Fruit fly (Drosophila melanogaster) whole organism, wandering third instar larva: ENCODE measurements around the gene lectin-21Ca.

Experiments
- Abd-B ChIP-seq: fragments of >200 bp; optimal IDR thresholded peaks from 2 replicates; lab custom pipeline; 2017; ENCODE audit warnings: missing biosample characterization, missing genetic modification characterization
- CG32264 ChIP-seq: fragments of 200-800 bp; sonication (Bioruptor generic); optimal IDR thresholded peaks from 2 replicates; lab custom pipeline; 2016; ENCODE audit warnings: missing biosample characterization, missing genetic modification characterization
- CG9705 ChIP-seq: fragments of 200-800 bp; sonication (Bioruptor generic); optimal IDR thresholded peaks from 2 replicates; lab custom pipeline; 2018; ENCODE audit warnings: missing biosample characterization, mild to moderate bottlenecking, missing genetic modification characterization
- CrebA ChIP-seq: fragments of 200-800 bp; sonication (Bioruptor generic); optimal IDR thresholded peaks from 2 replicates; lab custom pipeline; 2016; ENCODE audit warnings: missing biosample characterization, mild to moderate bottlenecking, missing genetic modification characterization, borderline replicate concordance
- Dfd ChIP-seq: fragments of >200 bp; optimal IDR thresholded peaks from 2 replicates; lab custom pipeline; 2017; ENCODE audit warnings: missing biosample characterization, missing genetic modification characterization
- Dif ChIP-seq: fragments of 200-275, 200-300 bp; sonication (Bioruptor generic); optimal IDR thresholded peaks from 2 replicates; lab custom pipeline; 2018; ENCODE audit warnings: missing biosample characterization, missing genetic modification characterization; ENCODE audit not compliant: partially characterized antibody
- GATAd ChIP-seq: sonication (Bioruptor generic); optimal IDR thresholded peaks from 2 replicates; lab custom pipeline; 2016; ENCODE audit warnings: missing biosample characterization, missing genetic modification characterization
- HLH106 ChIP-seq: fragments of 200-800 bp; optimal IDR thresholded peaks from 3 replicates; lab custom pipeline; 2019; ENCODE audit warnings: missing biosample characterization, mild to moderate bottlenecking, missing genetic modification characterization, moderate library complexity
- Hnf4 ChIP-seq: fragments of 200-800 bp; sonication (Bioruptor generic); optimal IDR thresholded peaks from 2 replicates; lab custom pipeline; 2016; ENCODE audit warnings: missing biosample characterization, mild to moderate bottlenecking, missing genetic modification characterization
- Hr78 ChIP-seq: fragments of >200 bp; optimal IDR thresholded peaks from 2 replicates; lab custom pipeline; 2017; ENCODE audit warnings: missing biosample characterization, missing genetic modification characterization
- Hr83 ChIP-seq: fragments of 200-300 bp; sonication (Bioruptor generic); optimal IDR thresholded peaks from 2 replicates; lab custom pipeline; 2016; ENCODE audit warnings: missing biosample characterization, mild to moderate bottlenecking, missing genetic modification characterization, moderate library complexity; ENCODE audit not compliant: poor library complexity, severe bottlenecking
- Jra ChIP-seq: sonication (Bioruptor generic); optimal IDR thresholded peaks from 2 replicates; lab custom pipeline; 2016; ENCODE audit warnings: missing biosample characterization, missing genetic modification characterization
- Mio ChIP-seq: sonication (Bioruptor generic); optimal IDR thresholded peaks from 2 replicates; lab custom pipeline; 2016; ENCODE audit warnings: missing biosample characterization, missing genetic modification characterization
- Myc ChIP-seq: fragments of >200 bp; optimal IDR thresholded peaks from 2 replicates; lab custom pipeline; 2017
- N ChIP-seq: fragments of >200 bp; optimal IDR thresholded peaks from 2 replicates; lab custom pipeline; 2018; ENCODE audit warnings: missing biosample characterization, missing external identifiers, missing genetic modification characterization
- OdsH ChIP-seq: fragments of 200-800 bp; sonication (Bioruptor generic); optimal IDR thresholded peaks from 2 replicates; lab custom pipeline; 2016; ENCODE audit warnings: missing biosample characterization, mild to moderate bottlenecking, missing genetic modification characterization
- Rel ChIP-seq, 2 experiments: fragments of 200-800 bp; sonication (Bioruptor generic) in 1 of 2; optimal IDR thresholded peaks; 2 replicates in 1 of 2; 3 replicates in 1 of 2; lab custom pipeline; 2016 to 2019; ENCODE audit warnings: mild to moderate bottlenecking in 2 of 2, missing biosample characterization in 2 of 2, missing genetic modification characterization in 2 of 2, moderate library complexity in 1 of 2
- Sp1 ChIP-seq: fragments of 200-800 bp; sonication (Bioruptor generic); optimal IDR thresholded peaks from 3 replicates; lab custom pipeline; 2019; ENCODE audit warnings: missing biosample characterization, mild to moderate bottlenecking, missing genetic modification characterization, moderate library complexity
- Vsx2 ChIP-seq: fragments of 200-300, 225-300 bp; sonication (Bioruptor generic); optimal IDR thresholded peaks from 2 replicates; lab custom pipeline; 2018; ENCODE audit warnings: missing biosample characterization, missing genetic modification characterization; ENCODE audit not compliant: partially characterized antibody
- br ChIP-seq: fragments of 200-800 bp; sonication (Bioruptor generic); optimal IDR thresholded peaks from 2 replicates; lab custom pipeline; 2016; ENCODE audit warnings: missing biosample characterization, missing genetic modification characterization
- brk ChIP-seq: fragments of 200-800 bp; sonication (Bioruptor generic); optimal IDR thresholded peaks from 2 replicates; lab custom pipeline; 2016; ENCODE audit warnings: missing biosample characterization, mild to moderate bottlenecking, missing genetic modification characterization
- dl ChIP-seq, 2 experiments: fragments of 175-275, 200-275 bp in 1 of 2; fragments of 200-275 bp in 1 of 2; sonication (Bioruptor generic); optimal IDR thresholded peaks; lab custom pipeline; 2018; ENCODE audit warnings: mild to moderate bottlenecking in 2 of 2, missing biosample characterization in 2 of 2, missing genetic modification characterization in 2 of 2, moderate library complexity in 2 of 2; ENCODE audit not compliant: partially characterized antibody in 2 of 2, insufficient read depth in 1 of 2
- dmrt93B ChIP-seq: fragments of 200-800 bp; sonication (Bioruptor generic); optimal IDR thresholded peaks from 2 replicates; lab custom pipeline; 2018; ENCODE audit warnings: missing biosample characterization, mild to moderate bottlenecking, missing genetic modification characterization
- dsf ChIP-seq: sonication (Bioruptor generic); optimal IDR thresholded peaks from 2 replicates; lab custom pipeline; 2016; ENCODE audit warnings: missing biosample characterization, missing genetic modification characterization, borderline replicate concordance
- ey ChIP-seq: fragments of 200-800 bp; sonication (Bioruptor generic); optimal IDR thresholded peaks from 2 replicates; lab custom pipeline; 2016; ENCODE audit warnings: missing biosample characterization, missing genetic modification characterization
- foxo ChIP-seq, 2 experiments: fragments of 200-800 bp; sonication (Bioruptor generic); optimal IDR thresholded peaks; 2 replicates in 1 of 2; 3 replicates in 1 of 2; lab custom pipeline; 2016 to 2017; ENCODE audit warnings: missing biosample characterization in 2 of 2, missing genetic modification characterization in 2 of 2
- fru ChIP-seq: fragments of 200-800 bp; sonication (Bioruptor generic); optimal IDR thresholded peaks from 3 replicates; lab custom pipeline; 2016; ENCODE audit warnings: missing biosample characterization, mild to moderate bottlenecking, missing genetic modification characterization
- h ChIP-seq: fragments of 200-800 bp; sonication (Bioruptor generic); optimal IDR thresholded peaks from 3 replicates; lab custom pipeline; 2016; ENCODE audit warnings: missing biosample characterization, mild to moderate bottlenecking, missing genetic modification characterization
- jim ChIP-seq: fragments of 175-275, 200-325 bp; sonication (Bioruptor generic); optimal IDR thresholded peaks from 2 replicates; lab custom pipeline; 2016; ENCODE audit warnings: missing biosample characterization, mild to moderate bottlenecking, missing genetic modification characterization
- lola ChIP-seq: fragments of >200 bp; optimal IDR thresholded peaks from 2 replicates; lab custom pipeline; 2017; ENCODE audit warnings: missing biosample characterization, missing genetic modification characterization
- pan ChIP-seq: fragments of >200 bp; optimal IDR thresholded peaks from 2 replicates; lab custom pipeline; 2017
- psq ChIP-seq: fragments of 200-800 bp; sonication (Bioruptor generic); optimal IDR thresholded peaks from 3 replicates; lab custom pipeline; 2017; ENCODE audit warnings: missing biosample characterization, mild to moderate bottlenecking, missing genetic modification characterization, moderate library complexity
- rgr ChIP-seq: fragments of 200-800 bp; sonication (Bioruptor generic); optimal IDR thresholded peaks from 3 replicates; lab custom pipeline; 2016; ENCODE audit warnings: missing biosample characterization, mild to moderate bottlenecking, missing genetic modification characterization
- sage ChIP-seq: fragments of 200-800 bp; sonication (Bioruptor generic); optimal IDR thresholded peaks from 2 replicates; lab custom pipeline; 2016; ENCODE audit warnings: missing biosample characterization, mild to moderate bottlenecking, missing genetic modification characterization
- sv ChIP-seq: fragments of 200-800 bp; sonication (Bioruptor generic); optimal IDR thresholded peaks from 3 replicates; lab custom pipeline; 2016; ENCODE audit warnings: missing biosample characterization, missing genetic modification characterization
- tai ChIP-seq: sonication (Bioruptor generic); optimal IDR thresholded peaks from 2 replicates; lab custom pipeline; 2016; ENCODE audit warnings: missing biosample characterization, missing genetic modification characterization
- usp ChIP-seq: fragments of >200 bp; optimal IDR thresholded peaks from 2 replicates; lab custom pipeline; 2017; ENCODE audit warnings: missing biosample characterization, missing genetic modification characterization
- woc ChIP-seq: sonication (Bioruptor generic); optimal IDR thresholded peaks from 2 replicates; lab custom pipeline; 2016; ENCODE audit warnings: missing biosample characterization, mild to moderate bottlenecking, missing genetic modification characterization

lectin-21Ca gene

DNA sequence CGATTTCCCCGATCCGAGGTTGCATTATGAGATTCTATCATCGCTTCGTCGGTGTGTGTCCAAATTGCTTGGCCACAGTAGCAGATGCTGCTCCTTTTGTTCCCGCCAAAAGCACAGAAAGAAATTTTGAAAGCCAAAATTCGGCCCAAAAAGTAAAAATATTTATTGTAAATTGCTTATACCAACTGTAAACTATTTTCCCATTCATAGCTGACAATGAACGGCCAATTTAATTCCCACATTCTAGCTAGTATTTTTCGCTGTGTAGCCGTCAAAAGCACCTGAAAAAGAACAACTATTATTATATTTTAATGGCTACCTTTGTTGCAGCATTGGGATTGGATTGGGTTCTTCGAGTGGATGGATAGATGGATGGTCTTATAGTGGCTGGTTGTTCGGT lies 12.1 kb downstream of the lectin-21Ca start:
- TF ChIP-seq dmrt93B (peak; percentile 2), h (peak; percentile 48), rgr (GFP tag; lab: Kevin White, UChicago) (peak; percentile 45), foxo (GFP tag; optimal IDR thresholded peaks at IDR 0.05; lab: Kevin White, UChicago) (peak in 1 of 2 experiments; percentile 32), Rel (GFP tag; optimal IDR thresholded peaks at IDR 0.05; lab: Kevin White, UChicago) (no peak), Rel (tag; optimal IDR thresholded peaks at IDR 0.05; lab: Kevin White, UChicago) (no peak), fru (GFP tag; lab: Kevin White, UChicago) (peak; percentile 2), br (GFP tag; lab: Kevin White, UChicago) (peak; percentile 29), Dif (GFP tag; lab: Kevin White, UChicago) (no peak), dsf (no peak), Hnf4 (GFP tag; lab: Kevin White, UChicago) (peak; percentile 38), ey (GFP tag; lab: Kevin White, UChicago) (peak; percentile 24)

dm6 chr2L:646523-646922 lies 22.1 kb downstream of the lectin-21Ca start:
- TF ChIP-seq CG9705 (GFP tag; lab: Kevin White, UChicago), result no peak
- TF ChIP-seq dsf, result no peak
- TF ChIP-seq lola (GFP tag; lab: Kevin White, UChicago), result no peak
- no peak for TF ChIP-seq brk (GFP tag; lab: Kevin White, UChicago)
- no peak for TF ChIP-seq dmrt93B
- TF ChIP-seq fru (GFP tag; lab: Kevin White, UChicago), result peak; percentile 50
- no peak for TF ChIP-seq Hr83 (GFP tag; lab: Kevin White, UChicago)
- peak; percentile 45 for TF ChIP-seq h
- TF ChIP-seq Hnf4 (GFP tag; lab: Kevin White, UChicago), result no peak
- no peak for TF ChIP-seq woc (GFP tag; lab: Kevin White, UChicago)
- no peak for TF ChIP-seq jim (GFP tag; lab: Kevin White, UChicago)
- no peak for TF ChIP-seq pan (lab: Kevin White, UChicago)
- TF ChIP-seq tai (GFP tag; lab: Kevin White, UChicago), result no peak
- no peak for TF ChIP-seq CrebA (GFP tag; lab: Kevin White, UChicago)
- no peak for TF ChIP-seq GATAd
- peak; percentile 25 for TF ChIP-seq rgr (GFP tag; lab: Kevin White, UChicago)
- no peak for TF ChIP-seq CG32264 (GFP tag; lab: Kevin White, UChicago)
- no peak for TF ChIP-seq sv
- TF ChIP-seq Rel (GFP tag; optimal IDR thresholded peaks at IDR 0.05; lab: Kevin White, UChicago), result no peak
- no peak for TF ChIP-seq Rel (tag; optimal IDR thresholded peaks at IDR 0.05; lab: Kevin White, UChicago)
- TF ChIP-seq foxo (GFP tag; optimal IDR thresholded peaks at IDR 0.05; lab: Kevin White, UChicago), result peak in 1 of 2 experiments; percentile 31
- no peak for TF ChIP-seq usp
- TF ChIP-seq Dif (GFP tag; lab: Kevin White, UChicago), result no peak
- no peak for TF ChIP-seq Mio (GFP tag; lab: Kevin White, UChicago)
- TF ChIP-seq Abd-B (GFP tag; lab: Kevin White, UChicago), result no peak
- TF ChIP-seq HLH106, result no peak
- no peak for TF ChIP-seq N (GFP tag; lab: Kevin White, UChicago)
- TF ChIP-seq sage (GFP tag; lab: Kevin White, UChicago), result no peak
- TF ChIP-seq Jra, result no peak
- peak; percentile 22 for TF ChIP-seq ey (GFP tag; lab: Kevin White, UChicago)
- no peak for TF ChIP-seq Dfd
- TF ChIP-seq dl (GFP tag; optimal IDR thresholded peaks at IDR 0.05; lab: Kevin White, UChicago; ENCODE audit: insufficient read depth in 1 of 2, partially characterized antibody in 2 of 2), result no peak
- peak; percentile 2 for TF ChIP-seq br (GFP tag; lab: Kevin White, UChicago)
- TF ChIP-seq Hr78 (GFP tag; lab: Kevin White, UChicago), result no peak
- no peak for TF ChIP-seq Sp1 (GFP tag; lab: Kevin White, UChicago)
- no peak for TF ChIP-seq Myc
- no peak for TF ChIP-seq Vsx2 (GFP tag; lab: Kevin White, UChicago)
- TF ChIP-seq OdsH (GFP tag; lab: Kevin White, UChicago), result no peak
- no peak for TF ChIP-seq psq (GFP tag; lab: Kevin White, UChicago)
